Worm (Caenorhabditis elegans): ENCODE results near the gene fnta-1.

fnta-1 gene

ce11 chrIV:207885-208284 lies 32.2 kb downstream of the fnta-1 start, which contains the start of gene Y38C1AA.1:
Y38C1AA.1 (plus strand) TSS chrIV:208185.
- TF ChIP-seq rcor-1 (GFP tag; IDR thresholded peaks at IDR 0.05) (no peak), egrh-3 (GFP tag; IDR thresholded peaks at IDR 0.05) (no peak), pbrm-1 (GFP tag; IDR thresholded peaks at IDR 0.05) (no peak), F49E8.2 (tag; optimal IDR thresholded peaks at IDR 0.05; ENCODE audit: insufficient read depth) (no peak), nhr-90 (tag; optimal IDR thresholded peaks at IDR 0.05) (no peak), dpff-1 (tag; optimal IDR thresholded peaks at IDR 0.05) (no peak), fkh-3 (tag; optimal IDR thresholded peaks at IDR 0.05) (no peak), F52B5.7 (tag; optimal IDR thresholded peaks at IDR 0.05) (no peak), F10E7.11 (tag; optimal IDR thresholded peaks at IDR 0.05) (no peak), lag-1 (GFP tag; IDR thresholded peaks at IDR 0.05) (no peak), efl-1 (GFP tag; optimal IDR thresholded peaks at IDR 0.05) (no peak), ztf-6 (GFP tag; IDR thresholded peaks at IDR 0.05) (no peak), dpl-1 (GFP tag; optimal IDR thresholded peaks at IDR 0.05) (no peak), die-1 (tag; optimal IDR thresholded peaks at IDR 0.05) (no peak)

- TF ChIP-seq bed-2 (GFP tag; IDR thresholded peaks at IDR 0.05) (no peak), ztf-6 (GFP tag; IDR thresholded peaks at IDR 0.05) (no peak), nfyb-1 (GFP tag; IDR thresholded peaks at IDR 0.05) (no peak), pbrm-1 (GFP tag; IDR thresholded peaks at IDR 0.05) (no peak), hmg-20 (GFP tag; IDR thresholded peaks at IDR 0.05) (no peak)
Observed at ce11 chrIV:204998-205397, 35.1 kb downstream of the fnta-1 start, which contains the start of gene coa-1. coa-1 (plus strand) TSS chrIV:205298.

DNA sequence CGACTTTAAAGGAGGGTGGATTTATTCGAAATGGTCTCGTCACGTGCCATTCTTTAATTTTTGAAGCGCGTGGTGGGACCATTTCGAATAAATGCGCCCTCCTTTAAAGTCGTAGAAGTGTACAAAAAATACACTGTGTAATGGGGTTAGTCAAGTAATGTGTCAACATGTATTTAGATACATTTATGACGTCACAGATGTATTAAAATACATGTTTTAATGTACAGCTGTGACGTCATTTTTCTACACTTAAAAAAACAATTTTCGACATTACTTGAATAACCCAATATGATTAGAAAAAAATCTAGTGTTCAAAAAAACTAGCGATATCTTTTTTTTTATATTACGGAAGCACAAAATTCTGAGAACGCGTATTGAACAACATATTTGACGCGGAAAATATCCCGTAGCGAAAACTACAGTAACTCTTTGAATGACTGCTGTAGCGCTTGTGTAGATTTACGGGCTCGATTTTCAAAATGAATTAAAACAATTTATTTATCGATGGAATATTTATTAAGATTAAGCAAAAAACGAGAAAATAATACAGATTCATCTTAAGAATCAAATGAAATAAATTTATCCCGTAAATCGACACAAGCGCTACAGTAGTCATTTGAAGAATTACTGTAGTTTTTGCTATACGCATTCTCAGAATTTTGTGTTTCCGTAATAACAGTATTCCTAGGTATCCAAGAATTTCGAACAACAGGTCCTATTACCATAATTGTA lies 37.0 kb downstream of the fnta-1 start, which contains the start of gene gfrp-1:
TSS of gene gfrp-1 (plus strand) at position 682 of the 732 bp plus-strand sequence.
- no peak for TF ChIP-seq unc-130 (GFP tag; optimal IDR thresholded peaks at IDR 0.05)
- no peak for TF ChIP-seq ceh-79 (tag; optimal IDR thresholded peaks at IDR 0.05)
- no peak for TF ChIP-seq dpl-1 (GFP tag; optimal IDR thresholded peaks at IDR 0.05)
- no peak for TF ChIP-seq madf-10 (tag; optimal IDR thresholded peaks at IDR 0.05)
- no peak for TF ChIP-seq F10E7.11 (tag; optimal IDR thresholded peaks at IDR 0.05)
- TF ChIP-seq hlh-12 (tag; optimal IDR thresholded peaks at IDR 0.05) = no peak
- no peak for TF ChIP-seq rcor-1 (GFP tag; IDR thresholded peaks at IDR 0.05)
- no peak for TF ChIP-seq F55B11.4 (tag; optimal IDR thresholded peaks at IDR 0.05; ENCODE audit: borderline replicate concordance, insufficient read depth)
- no peak for TF ChIP-seq F22D6.2 (tag; optimal IDR thresholded peaks at IDR 0.05)
- TF ChIP-seq ztf-25 (GFP tag; IDR thresholded peaks at IDR 0.05) = no peak
- TF ChIP-seq egrh-3 (GFP tag; IDR thresholded peaks at IDR 0.05) = no peak
- TF ChIP-seq nhr-90 (tag; optimal IDR thresholded peaks at IDR 0.05) = no peak
- TF ChIP-seq xnd-1 (tag; optimal IDR thresholded peaks at IDR 0.05) = no peak
- no peak for TF ChIP-seq C06A6.2 (GFP tag; conservative IDR thresholded peaks at IDR 0.05)
- no peak for TF ChIP-seq atf-7 (tag; optimal IDR thresholded peaks at IDR 0.05)
- TF ChIP-seq mcd-1 (GFP tag; IDR thresholded peaks at IDR 0.05) = no peak
- TF ChIP-seq aptf-3 (GFP tag; IDR thresholded peaks at IDR 0.05) = no peak

- peak; percentile 68; the same call in 1 of the 2 replicates for TF ChIP-seq D2030.7 (GFP tag; IDR thresholded peaks at IDR 0.05)
- peak; percentile 37; the same call in 1 of the 2 replicates for TF ChIP-seq ekl-4 (GFP tag; IDR thresholded peaks at IDR 0.05)
- 0 out of 2 replicates have a peak, but pooled peaks have one; percentile 26 for TF ChIP-seq hsf-1 (GFP tag; IDR thresholded peaks at IDR 0.05)
- peak; percentile 39; the same call in 1 of the 2 replicates for TF ChIP-seq madf-6 (GFP tag; IDR thresholded peaks at IDR 0.05)
- peak; percentile 78 for TF ChIP-seq dox-1 (GFP tag; IDR thresholded peaks at IDR 0.05)
- 0 out of 2 replicates have a peak, but pooled peaks have one; percentile 39 for TF ChIP-seq mcd-1 (GFP tag; IDR thresholded peaks at IDR 0.05)
- peak; percentile 100 for TF ChIP-seq zim-3 (tag; optimal IDR thresholded peaks at IDR 0.05)
- peak; percentile 4 for TF ChIP-seq lsl-1 (GFP tag; optimal IDR thresholded peaks at IDR 0.05)
- 0 out of 2 replicates have a peak, but pooled peaks have one; percentile 25 for TF ChIP-seq rcor-1 (GFP tag; IDR thresholded peaks at IDR 0.05)
- TF ChIP-seq attf-6 (GFP tag; IDR thresholded peaks at IDR 0.05) = peak; percentile 56; the same call in 1 of the 2 replicates
Observed at ce11 chrIV:195620-196019, 44.5 kb downstream of the fnta-1 start.

Data from whole organism, young adult.